Fruit fly (Drosophila melanogaster): ENCODE measurements around the gene CG6885.
A peak's percentile ranks its signal among the peaks of the same experiment; 100 is the strongest.

The CG6885 gene

DNA sequence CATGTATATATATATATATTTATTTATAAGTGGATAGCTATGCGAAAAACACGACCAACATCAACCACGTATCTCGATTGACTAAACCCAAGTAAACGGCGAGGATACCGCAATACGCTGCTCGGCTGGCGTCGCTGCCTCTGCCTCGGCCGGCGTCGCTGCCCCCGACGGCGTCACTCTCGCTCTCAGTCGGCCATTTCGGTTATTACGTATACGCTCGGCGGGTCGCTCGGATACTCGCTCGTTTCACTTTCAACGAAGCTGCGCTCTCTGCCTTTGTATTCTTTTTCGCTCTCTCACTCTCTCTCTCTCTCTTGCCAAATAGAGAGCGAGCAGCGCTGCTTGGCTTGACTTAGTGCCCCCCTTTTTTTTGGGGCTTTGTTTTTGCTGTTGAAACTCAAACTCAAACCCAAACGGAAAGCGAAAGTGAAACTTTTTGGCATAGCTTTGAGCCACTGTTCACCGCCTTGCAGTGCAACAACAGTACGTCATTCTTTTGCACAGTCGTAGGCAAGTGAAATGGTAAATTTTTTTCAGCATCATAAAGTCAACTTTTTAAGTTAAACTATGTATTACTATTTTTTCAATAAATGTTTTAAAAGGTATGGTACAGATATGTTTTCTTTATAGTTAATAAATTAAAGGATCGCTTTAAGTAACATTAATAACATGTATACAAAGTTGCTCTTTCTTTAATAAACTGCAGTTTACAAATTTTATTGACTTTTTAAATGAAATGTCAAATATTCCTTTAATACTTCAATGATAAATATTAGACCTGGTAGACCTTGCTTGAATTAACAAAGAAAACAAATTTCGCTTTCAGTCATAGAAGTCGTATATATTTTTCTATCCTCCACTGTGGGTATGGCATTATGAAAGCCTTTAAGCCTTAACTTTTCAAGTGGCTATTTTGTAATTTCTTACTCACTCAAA, 21.6 kb downstream of the CG6885 start (continued):
- TF ChIP-seq dpn (GFP tag; optimal IDR thresholded peaks at IDR 0.05) (no peak), CG9932 (GFP tag; IDR thresholded peaks at IDR 0.05) (no peak), fd64A (GFP tag; optimal IDR thresholded peaks at IDR 0.05) (no peak), CG10321 (GFP tag; IDR thresholded peaks at IDR 0.05) (no peak), CTCF (GFP tag; optimal IDR thresholded peaks at IDR 0.05) (peak; percentile 17), CG7556 (GFP tag; optimal IDR thresholded peaks at IDR 0.05) (peak; percentile 56), Kr (GFP tag; optimal IDR thresholded peaks at IDR 0.05) (peak; percentile 6), CG13424 (tag; optimal IDR thresholded peaks at IDR 0.05) (peak; percentile 17), CG6791 (GFP tag; IDR thresholded peaks at IDR 0.05; ENCODE audit: partially characterized antibody) (no peak), z (GFP tag; IDR thresholded peaks at IDR 0.05) (peak; percentile 86), oc (tag; optimal IDR thresholded peaks at IDR 0.05) (peak; percentile 9), unc-4 (GFP tag; IDR thresholded peaks at IDR 0.05; ENCODE audit: partially characterized antibody) (no peak), CG16815 (GFP tag; optimal IDR thresholded peaks at IDR 0.05) (no peak), tna (GFP tag; IDR thresholded peaks at IDR 0.05; ENCODE audit: partially characterized antibody) (no peak; the same call in 1 of the 2 replicates), CG11560 (tag; IDR thresholded peaks at IDR 0.05) (no peak), CG7839 (tag; optimal IDR thresholded peaks at IDR 0.05) (peak; percentile 27), CG12219 (GFP tag; optimal IDR thresholded peaks at IDR 0.05) (no peak), CG12659 (GFP tag; optimal IDR thresholded peaks at IDR 0.05) (no peak), CG3847 (GFP tag; IDR thresholded peaks at IDR 0.05) (no peak), lbe (GFP tag; optimal IDR thresholded peaks at IDR 0.05) (no peak), emc (GFP tag; optimal IDR thresholded peaks at IDR 0.05) (no peak), CG6175 (GFP tag; IDR thresholded peaks at IDR 0.05) (no peak), Doc3 (GFP tag; IDR thresholded peaks at IDR 0.05; ENCODE audit: partially characterized antibody) (no peak), CG17829 (tag; optimal IDR thresholded peaks at IDR 0.05) (no peak), CG6765 (GFP tag; optimal IDR thresholded peaks at IDR 0.05) (no peak), gem (tag; optimal IDR thresholded peaks at IDR 0.05) (peak; percentile 62), sna (GFP tag; IDR thresholded peaks at IDR 0.05; ENCODE audit: partially characterized antibody) (peak; percentile 53), HLHmδ (GFP tag; optimal IDR thresholded peaks at IDR 0.05) (peak; percentile 94), CG12744 (GFP tag; optimal IDR thresholded peaks at IDR 0.05) (no peak), h (optimal IDR thresholded peaks at IDR 0.05) (no peak), fu2 (GFP tag; optimal IDR thresholded peaks at IDR 0.05) (no peak), CG32532 (GFP tag; IDR thresholded peaks at IDR 0.05) (peak; percentile 60; the same call in 1 of the 2 replicates), CG18619 (GFP tag; optimal IDR thresholded peaks at IDR 0.05) (no peak), Mad (GFP tag; optimal IDR thresholded peaks at IDR 0.05) (no peak), CG2712 (tag; optimal IDR thresholded peaks at IDR 0.05) (peak; percentile 20), ci (GFP tag; IDR thresholded peaks at IDR 0.05) (peak; percentile 63; the same call in 2 of the 3 replicates), Sox100B (GFP tag; optimal IDR thresholded peaks at IDR 0.05) (peak; percentile 65), bigmax (GFP tag; optimal IDR thresholded peaks at IDR 0.05) (no peak), Dad (GFP tag; optimal IDR thresholded peaks at IDR 0.05) (no peak), Xbp1 (GFP tag; optimal IDR thresholded peaks at IDR 0.05) (peak; percentile 17), pho (GFP tag; optimal IDR thresholded peaks at IDR 0.05) (no peak), gce (GFP tag; IDR thresholded peaks at IDR 0.05) (peak; percentile 26; the same call in 1 of the 3 replicates), chm (GFP tag; IDR thresholded peaks at IDR 0.05) (peak; percentile 31; the same call in 1 of the 2 replicates), wor (GFP tag; IDR thresholded peaks at IDR 0.05) (no peak), CG4730 (GFP tag; IDR thresholded peaks at IDR 0.05) (no peak), zfh1 (GFP tag; IDR thresholded peaks at IDR 0.05) (peak; percentile 7; the same call in 1 of the 3 replicates), Taf1 (GFP tag; IDR thresholded peaks at IDR 0.05) (no peak), lov (optimal IDR thresholded peaks at IDR 0.05) (no peak), lov (GFP tag; IDR thresholded peaks at IDR 0.05) (0 out of 3 replicates have a peak, but pooled peaks have one; percentile 59), sim (GFP tag; IDR thresholded peaks at IDR 0.05) (0 out of 2 replicates have a peak, but pooled peaks have one; percentile 45)

Measured in whole organism, embryonic.